Fruit fly (Drosophila melanogaster) whole organism, embryonic: Measurements from ENCODE around the gene Rab39.

ENCODE experiments used
- BtbVII ChIP-seq: fragments of 200-800 bp; sonication (Bioruptor generic); optimal IDR thresholded peaks from 3 replicates; lab custom pipeline; 2017; ENCODE audit warnings: missing biosample characterization, mild to moderate bottlenecking, missing genetic modification characterization
- CG10267 ChIP-seq: fragments of 200-800 bp; sonication (Bioruptor generic); optimal IDR thresholded peaks from 2 replicates; lab custom pipeline; 2018; ENCODE audit warnings: missing biosample characterization, mild to moderate bottlenecking, missing genetic modification characterization, moderate library complexity
- CG10565 ChIP-seq: fragments of 200-800 bp; sonication (Bioruptor generic); optimal IDR thresholded peaks from 3 replicates; lab custom pipeline; 2016; ENCODE audit warnings: missing biosample characterization, mild to moderate bottlenecking, missing genetic modification characterization
- CG10654 ChIP-seq: fragments of 200-800 bp; sonication (Bioruptor generic); optimal IDR thresholded peaks from 2 replicates; lab custom pipeline; 2016; ENCODE audit warnings: missing biosample characterization, missing genetic modification characterization
- CG11093 ChIP-seq: fragments of 200-800 bp; sonication (Bioruptor generic); IDR thresholded peaks from 3 replicates; pipeline ENCODE4 v1.3.6; 2022; ENCODE audit warnings: missing biosample characterization, missing genetic modification characterization
- CG12236 ChIP-seq: fragments of 200-800 bp; sonication (Bioruptor generic); optimal IDR thresholded peaks from 2 replicates; lab custom pipeline; 2016; ENCODE audit warnings: missing biosample characterization, missing genetic modification characterization
- CG1233 ChIP-seq: fragments of 200-800 bp; sonication (Bioruptor generic); optimal IDR thresholded peaks from 4 replicates; lab custom pipeline; 2018; ENCODE audit warnings: missing biosample characterization, mild to moderate bottlenecking, missing genetic modification characterization
- CG12942 ChIP-seq: fragments of 200-800 bp; sonication (Bioruptor generic); optimal IDR thresholded peaks from 3 replicates; lab custom pipeline; 2016; ENCODE audit warnings: missing biosample characterization, missing genetic modification characterization
- CG13424 ChIP-seq: fragments of 200-800 bp; sonication (Bioruptor generic); optimal IDR thresholded peaks from 2 replicates; lab custom pipeline; 2019; ENCODE audit warnings: missing biosample characterization, mild to moderate bottlenecking, missing genetic modification characterization, moderate library complexity
- CG14014 ChIP-seq: fragments of 200-800 bp; sonication (Bioruptor generic); IDR thresholded peaks from 2 replicates; pipeline ENCODE4 v1.3.6; 2022; ENCODE audit warnings: missing biosample characterization, missing genetic modification characterization
- CG14965 ChIP-seq: fragments of 200-800 bp; sonication (Bioruptor generic); optimal IDR thresholded peaks from 2 replicates; lab custom pipeline; 2016; ENCODE audit warnings: missing biosample characterization, missing genetic modification characterization, borderline replicate concordance
- CG17385 ChIP-seq: fragments of 200-800 bp; sonication (Bioruptor generic); optimal IDR thresholded peaks from 3 replicates; lab custom pipeline; 2018; ENCODE audit warnings: missing biosample characterization, mild to moderate bottlenecking, missing genetic modification characterization
- CG17802 ChIP-seq: fragments of 200-800 bp; sonication (Bioruptor generic); optimal IDR thresholded peaks from 2 replicates; lab custom pipeline; 2018; ENCODE audit warnings: missing biosample characterization, mild to moderate bottlenecking, missing genetic modification characterization, moderate library complexity
- CG17829 ChIP-seq: fragments of 200-800 bp; optimal IDR thresholded peaks from 2 replicates; lab custom pipeline; 2019; ENCODE audit warnings: missing biosample characterization, mild to moderate bottlenecking, missing genetic modification characterization, moderate library complexity
- CG1792 ChIP-seq: fragments of 200-800 bp; sonication (Bioruptor generic); optimal IDR thresholded peaks from 2 replicates; lab custom pipeline; 2016; ENCODE audit warnings: missing biosample characterization, missing genetic modification characterization
- CG2116 ChIP-seq: fragments of 200-800 bp; sonication (Bioruptor generic); optimal IDR thresholded peaks from 3 replicates; lab custom pipeline; 2018; ENCODE audit warnings: missing biosample characterization, mild to moderate bottlenecking, missing genetic modification characterization
- CG2199 ChIP-seq: fragments of 200-800 bp; sonication (Bioruptor generic); IDR thresholded peaks from 3 replicates; pipeline ENCODE4 v1.3.6; 2022; ENCODE audit warnings: missing biosample characterization, missing genetic modification characterization
- CG2875 ChIP-seq: fragments of 200-800 bp; sonication (Bioruptor generic); optimal IDR thresholded peaks from 2 replicates; lab custom pipeline; 2017; ENCODE audit warnings: missing biosample characterization, mild to moderate bottlenecking, missing genetic modification characterization, missing genetic modification reagents
- CG2889 ChIP-seq: fragments of 200-800 bp; sonication (Bioruptor generic); IDR thresholded peaks from 3 replicates; pipeline ENCODE4 v1.3.6; 2022; ENCODE audit warnings: missing biosample characterization, missing genetic modification characterization
- CG3407 ChIP-seq: fragments of 200-800 bp; sonication (Bioruptor generic); optimal IDR thresholded peaks from 2 replicates; lab custom pipeline; 2018; ENCODE audit warnings: missing biosample characterization, mild to moderate bottlenecking, missing genetic modification characterization
- CG42726 ChIP-seq: fragments of 200-800 bp; sonication (Bioruptor generic); IDR thresholded peaks from 2 replicates; pipeline ENCODE4 v1.3.6; 2022; ENCODE audit warnings: missing biosample characterization, missing genetic modification characterization; ENCODE audit not compliant: partially characterized antibody
- CG4328 ChIP-seq: fragments of 200-800 bp; sonication (Bioruptor generic); optimal IDR thresholded peaks from 3 replicates; lab custom pipeline; 2017; ENCODE audit warnings: missing biosample characterization, missing genetic modification reagents, missing genetic modification characterization
- CG5245 ChIP-seq: fragments of 200-800 bp; sonication (Bioruptor generic); optimal IDR thresholded peaks from 3 replicates; lab custom pipeline; 2016; ENCODE audit warnings: missing biosample characterization, missing genetic modification characterization
- CG6254 ChIP-seq: fragments of 200-800 bp; sonication (Bioruptor generic); optimal IDR thresholded peaks from 3 replicates; lab custom pipeline; 2017; ENCODE audit warnings: mild to moderate bottlenecking, missing biosample characterization, missing genetic modification reagents, missing genetic modification characterization
- CG9215 ChIP-seq: fragments of 200-800 bp; sonication (Bioruptor generic); IDR thresholded peaks from 2 replicates; pipeline ENCODE4 v1.3.6; 2022; ENCODE audit warnings: missing biosample characterization, missing genetic modification characterization
- CoRest ChIP-seq: fragments of 200-800 bp; sonication (Bioruptor generic); optimal IDR thresholded peaks from 3 replicates; lab custom pipeline; 2018; ENCODE audit warnings: missing biosample characterization, mild to moderate bottlenecking, missing genetic modification characterization, moderate library complexity
- CrebB ChIP-seq: fragments of 200-800 bp; sonication (Bioruptor generic); optimal IDR thresholded peaks from 3 replicates; lab custom pipeline; 2018; ENCODE audit warnings: missing biosample characterization, mild to moderate bottlenecking, missing genetic modification characterization
- Doc3 ChIP-seq: fragments of 200-800 bp; sonication (Bioruptor generic); IDR thresholded peaks from 3 replicates; pipeline ENCODE4 v1.3.6; 2022; ENCODE audit warnings: missing biosample characterization, missing genetic modification characterization; ENCODE audit not compliant: partially characterized antibody
- Fer1 ChIP-seq: fragments of 200-800 bp; sonication (Bioruptor generic); optimal IDR thresholded peaks from 2 replicates; lab custom pipeline; 2017; ENCODE audit warnings: missing biosample characterization, mild to moderate bottlenecking, missing genetic modification characterization
- HLH54F ChIP-seq: fragments of 200-800 bp; sonication (Bioruptor generic); optimal IDR thresholded peaks from 3 replicates; lab custom pipeline; 2016; ENCODE audit warnings: missing biosample characterization, missing genetic modification characterization
- NFAT ChIP-seq: fragments of 200-800 bp; sonication (Bioruptor generic); IDR thresholded peaks from 2 replicates; pipeline ENCODE4 v1.3.6; 2022; ENCODE audit warnings: missing biosample characterization, missing genetic modification characterization
- Nf-YC ChIP-seq: fragments of 200-800 bp; optimal IDR thresholded peaks from 3 replicates; lab custom pipeline; 2019; ENCODE audit warnings: missing biosample characterization, mild to moderate bottlenecking, missing genetic modification characterization, moderate library complexity
- Opbp ChIP-seq: fragments of 200-800 bp; sonication (Bioruptor generic); IDR thresholded peaks from 3 replicates; pipeline ENCODE4 v1.3.6; 2022; ENCODE audit warnings: missing biosample characterization, missing genetic modification characterization; ENCODE audit not compliant: partially characterized antibody
- Rx ChIP-seq: fragments of 200-800 bp; sonication (Bioruptor generic); IDR thresholded peaks from 2 replicates; pipeline ENCODE4 v1.3.6; 2022; ENCODE audit warnings: missing biosample characterization, missing genetic modification characterization
- al ChIP-seq: fragments of 200-800 bp; sonication (Bioruptor generic); IDR thresholded peaks from 2 replicates; pipeline ENCODE4 v1.3.6; 2022; ENCODE audit warnings: missing biosample characterization, missing genetic modification characterization
- amos ChIP-seq: fragments of 200-800 bp; sonication (Bioruptor generic); IDR thresholded peaks from 2 replicates; pipeline ENCODE4 v1.3.6; 2022; ENCODE audit warnings: missing biosample characterization, missing genetic modification characterization; ENCODE audit not compliant: partially characterized antibody
- btn ChIP-seq: fragments of 200-800 bp; sonication (Bioruptor generic); optimal IDR thresholded peaks from 2 replicates; lab custom pipeline; 2016; ENCODE audit warnings: missing biosample characterization, missing genetic modification characterization
- croc ChIP-seq: fragments of 200-800 bp; sonication (Bioruptor generic); conservative IDR thresholded peaks from 3 replicates; pipeline ENCODE4 v1.3.6; 2022; ENCODE audit warnings: missing biosample characterization, missing genetic modification characterization
- dpn ChIP-seq, 2 experiments: fragments of 200-800 bp; sonication (Bioruptor generic); optimal IDR thresholded peaks; 3 replicates each; lab custom pipeline; 2016; ENCODE audit warnings: missing biosample characterization in 2 of 2, missing genetic modification characterization in 2 of 2
- emc ChIP-seq: fragments of 200-800 bp; sonication (Bioruptor generic); optimal IDR thresholded peaks from 2 replicates; lab custom pipeline; 2016; ENCODE audit warnings: missing biosample characterization, missing genetic modification characterization
- gsb ChIP-seq: fragments of 200-800 bp; sonication (Bioruptor generic); IDR thresholded peaks from 2 replicates; pipeline ENCODE4 v1.3.6; 2022; ENCODE audit warnings: missing biosample characterization, missing genetic modification characterization
- kay ChIP-seq: fragments of 200-800 bp; sonication (Bioruptor generic); optimal IDR thresholded peaks from 2 replicates; lab custom pipeline; 2016; ENCODE audit warnings: missing biosample characterization, missing genetic modification characterization
- mld ChIP-seq: fragments of 200-800 bp; sonication (Bioruptor generic); IDR thresholded peaks from 3 replicates; pipeline ENCODE4 v1.3.6; 2022; ENCODE audit warnings: missing biosample characterization, missing genetic modification characterization; ENCODE audit not compliant: partially characterized antibody
- onecut ChIP-seq: fragments of 200-800 bp; sonication (Bioruptor generic); IDR thresholded peaks from 2 replicates; pipeline ENCODE4 v1.3.6; 2022; ENCODE audit warnings: missing biosample characterization, missing genetic modification characterization
- ro ChIP-seq: fragments of 200-800 bp; sonication (Bioruptor generic); IDR thresholded peaks from 2 replicates; pipeline ENCODE4 v1.3.6; 2022; ENCODE audit warnings: missing biosample characterization, missing genetic modification characterization
- tin ChIP-seq: fragments of 200-800 bp; sonication (Bioruptor generic); optimal IDR thresholded peaks from 3 replicates; lab custom pipeline; 2016; ENCODE audit warnings: missing biosample characterization, missing genetic modification characterization
- trem ChIP-seq: fragments of 200-800 bp; optimal IDR thresholded peaks from 3 replicates; lab custom pipeline; 2019; ENCODE audit warnings: missing biosample characterization, mild to moderate bottlenecking, missing genetic modification characterization, moderate library complexity
- zen2 ChIP-seq: fragments of 200-800 bp; sonication (Bioruptor generic); IDR thresholded peaks from 3 replicates; pipeline ENCODE4 v1.3.6; 2022; ENCODE audit warnings: missing biosample characterization, missing genetic modification characterization; ENCODE audit not compliant: partially characterized antibody
- zfh2 ChIP-seq: fragments of 200-800 bp; sonication (Bioruptor generic); optimal IDR thresholded peaks from 2 replicates; lab custom pipeline; 2016; ENCODE audit warnings: missing biosample characterization, missing genetic modification characterization

The Rab39 gene

dm6 chrX:7691947-7692739 is 42.6 kb upstream of the Rab39 start (continued):
- TF ChIP-seq onecut (GFP tag; lab: Robert Waterston, UW) (peak; percentile 18; the same call in 1 of the 2 replicates), CG2116 (GFP tag; lab: Kevin White, UChicago) (peak; percentile 39), CG4328 (peak; percentile 52), mld (no peak), al (GFP tag; lab: Robert Waterston, UW) (peak; percentile 66), CG1233 (GFP tag; lab: Kevin White, UChicago) (peak; percentile 64), zfh2 (GFP tag; lab: Kevin White, UChicago) (peak; percentile 67), CG12942 (peak; percentile 51), CG14965 (no peak), CG11093 (no peak), Opbp (GFP tag; lab: Robert Waterston, UW) (no peak), CoRest (tag; lab: Kevin White, UChicago) (peak; percentile 82), CG5245 (peak; percentile 37), CG6254 (GFP tag; lab: Kevin White, UChicago) (peak; percentile 2), CrebB (tag; lab: Kevin White, UChicago) (peak; percentile 55), BtbVII (GFP tag; lab: Kevin White, UChicago) (peak; percentile 56), Nf-YC (tag; lab: Kevin White, UChicago) (peak; percentile 55), CG17802 (tag; lab: Kevin White, UChicago) (no peak), CG1792 (GFP tag; lab: Kevin White, UChicago) (peak; percentile 38), Fer1 (GFP tag; lab: Kevin White, UChicago) (peak; percentile 77), CG3407 (GFP tag; lab: Kevin White, UChicago) (no peak), kay (peak; percentile 5), tin (GFP tag; lab: Kevin White, UChicago) (peak; percentile 0), dpn (GFP tag; optimal IDR thresholded peaks at IDR 0.05; lab: Kevin White, UChicago) (peak; percentile 58 to 69), gsb (GFP tag; lab: Robert Waterston, UW) (peak; percentile 34), zen2 (GFP tag; lab: Robert Waterston, UW) (no peak), CG10654 (GFP tag; lab: Kevin White, UChicago) (peak; percentile 39), emc (GFP tag; lab: Kevin White, UChicago) (peak; percentile 63), Doc3 (GFP tag; lab: Robert Waterston, UW) (peak; percentile 27; the same call in 1 of the 3 replicates), btn (GFP tag; lab: Kevin White, UChicago) (no peak), CG12236 (peak; percentile 47), ro (no peak), NFAT (peak; percentile 52), CG17829 (tag; lab: Kevin White, UChicago) (peak; percentile 56), CG42726 (GFP tag; lab: Robert Waterston, UW) (no peak), amos (GFP tag; lab: Robert Waterston, UW) (no peak), CG9215 (GFP tag; lab: Robert Waterston, UW) (peak; percentile 13; the same call in 1 of the 2 replicates), HLH54F (GFP tag; lab: Kevin White, UChicago) (peak; percentile 70), croc (GFP tag; lab: Robert Waterston, UW) (no peak), CG13424 (peak; percentile 78), Rx (0 out of 2 replicates have a peak, but pooled peaks have one; percentile 37), CG14014 (peak; percentile 73), CG2199 (no peak), trem (tag; lab: Kevin White, UChicago) (peak; percentile 29), CG10267 (peak; percentile 57), CG2889 (GFP tag; lab: Robert Waterston, UW) (peak; percentile 72; the same call in 2 of the 3 replicates), CG10565 (GFP tag; lab: Kevin White, UChicago) (no peak), CG2875 (GFP tag; lab: Kevin White, UChicago) (no peak), CG17385 (GFP tag; lab: Kevin White, UChicago) (peak; percentile 24)
